Worm (Caenorhabditis elegans) whole organism, L4/young adult: ENCODE results near the gene F42A8.1.

Experiments used
- W03F9.2 ChIP-seq: fragments of 150-350 bp; optimal IDR thresholded peaks from 2 replicates; lab custom pipeline; 2014; ENCODE audit warnings: missing biosample characterization, missing genetic modification characterization
- dao-5 ChIP-seq: sonication (generic microtip); optimal IDR thresholded peaks from 2 replicates; lab custom pipeline; 2016; ENCODE audit warnings: missing genotype, missing genetic modification characterization, moderate library complexity, missing compliant biosample characterization

DNA sequence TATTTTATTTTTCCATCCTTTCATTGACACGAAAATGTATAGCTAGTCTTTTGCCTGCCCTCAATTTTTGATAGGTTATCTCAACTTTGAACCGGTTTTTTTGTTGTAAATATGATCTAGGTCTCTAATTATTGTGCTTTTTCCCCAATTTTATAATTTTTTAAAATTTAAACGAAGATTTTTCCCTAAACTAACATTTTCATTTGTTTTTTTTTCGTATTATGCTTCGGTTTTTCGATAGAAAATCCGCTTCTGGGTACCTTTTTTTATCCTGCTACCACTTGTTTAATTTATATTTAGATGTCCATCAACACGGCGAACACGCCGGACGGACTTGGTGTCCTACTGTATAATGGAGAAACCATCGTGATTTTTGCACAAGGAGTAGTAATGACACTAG, 16.9 kb downstream of the F42A8.1 start, which contains the start of gene wbp-2:
- TF ChIP-seq W03F9.2 (tag; lab: Kevin White, UChicago) (no peak), dao-5 (tag; lab: Kevin White, UChicago) (no peak)
